Fruit fly (Drosophila melanogaster) whole organism, embryonic: ENCODE measurements around the gene Tyler.

Source experiments
- ATbp ChIP-seq: fragments of 200-800 bp; sonication (Bioruptor generic); optimal IDR thresholded peaks from 2 replicates; lab custom pipeline; 2017; ENCODE audit warnings: missing biosample characterization, mild to moderate bottlenecking, missing genetic modification characterization, missing genetic modification reagents
- CG11504 ChIP-seq: fragments of 200-800 bp; sonication (Bioruptor generic); optimal IDR thresholded peaks from 3 replicates; lab custom pipeline; 2019; ENCODE audit warnings: missing biosample characterization, mild to moderate bottlenecking, missing genetic modification characterization, moderate library complexity
- CG12219 ChIP-seq: fragments of 200-800 bp; sonication (Bioruptor generic); optimal IDR thresholded peaks from 3 replicates; lab custom pipeline; 2018; ENCODE audit warnings: missing biosample characterization, mild to moderate bottlenecking, missing genetic modification characterization
- CG13775 ChIP-seq: fragments of 200-800 bp; sonication (Bioruptor generic); optimal IDR thresholded peaks from 3 replicates; lab custom pipeline; 2017; ENCODE audit warnings: missing biosample characterization, mild to moderate bottlenecking, missing genetic modification characterization
- CG14860 ChIP-seq: fragments of 200-800 bp; sonication (Bioruptor generic); IDR thresholded peaks from 3 replicates; pipeline ENCODE4 v1.3.6; 2022; ENCODE audit warnings: missing biosample characterization, missing genetic modification characterization; ENCODE audit not compliant: partially characterized antibody
- CG15514 ChIP-seq: fragments of 200-800 bp; sonication (Bioruptor generic); optimal IDR thresholded peaks from 3 replicates; lab custom pipeline; 2017; ENCODE audit warnings: missing biosample characterization, missing genetic modification characterization, mild to moderate bottlenecking, moderate library complexity, missing genetic modification reagents
- CG17612 ChIP-seq: fragments of 200-800 bp; sonication (Bioruptor generic); IDR thresholded peaks from 2 replicates; pipeline ENCODE4 v1.3.6; 2022; ENCODE audit warnings: missing biosample characterization, missing genetic modification characterization
- CG17829 ChIP-seq: fragments of 200-800 bp; optimal IDR thresholded peaks from 2 replicates; lab custom pipeline; 2019; ENCODE audit warnings: missing biosample characterization, mild to moderate bottlenecking, missing genetic modification characterization, moderate library complexity
- CG1792 ChIP-seq: fragments of 200-800 bp; sonication (Bioruptor generic); optimal IDR thresholded peaks from 2 replicates; lab custom pipeline; 2016; ENCODE audit warnings: missing biosample characterization, missing genetic modification characterization
- CG18764 ChIP-seq: fragments of 200-800 bp; sonication (Bioruptor generic); optimal IDR thresholded peaks from 3 replicates; lab custom pipeline; 2016; ENCODE audit warnings: missing biosample characterization, missing genetic modification characterization
- CG30431 ChIP-seq: fragments of 200-800 bp; sonication (Bioruptor generic); optimal IDR thresholded peaks from 2 replicates; lab custom pipeline; 2017; ENCODE audit warnings: missing biosample characterization, missing genetic modification characterization
- CG32772 ChIP-seq: fragments of 200-800 bp; sonication (Bioruptor generic); IDR thresholded peaks from 2 replicates; pipeline ENCODE4 v1.3.6; 2022; ENCODE audit warnings: missing biosample characterization, missing genetic modification characterization
- CG4820 ChIP-seq: fragments of 200-800 bp; sonication (Bioruptor generic); optimal IDR thresholded peaks from 3 replicates; lab custom pipeline; 2016; ENCODE audit warnings: missing biosample characterization, missing genetic modification characterization
- CG4854 ChIP-seq: fragments of 200-800 bp; sonication (Bioruptor generic); optimal IDR thresholded peaks from 2 replicates; lab custom pipeline; 2016; ENCODE audit warnings: missing biosample characterization, missing genetic modification characterization, inconsistent platforms
- CG7786 ChIP-seq: fragments of 200-800 bp; sonication (Bioruptor generic); optimal IDR thresholded peaks from 2 replicates; lab custom pipeline; 2016; ENCODE audit warnings: missing biosample characterization, missing genetic modification characterization
- CG8290 ChIP-seq, 3 experiments: fragments of 200-800 bp; sonication (Bioruptor generic); optimal IDR thresholded peaks; 2 replicates each; lab custom pipeline; 2016 to 2019; ENCODE audit warnings: missing biosample characterization in 3 of 3, missing genetic modification characterization in 3 of 3, mild to moderate bottlenecking in 2 of 3, moderate library complexity in 1 of 3
- CG8924 ChIP-seq: fragments of 200-800 bp; optimal IDR thresholded peaks from 3 replicates; lab custom pipeline; 2019; ENCODE audit warnings: missing biosample characterization, mild to moderate bottlenecking, missing genetic modification characterization, moderate library complexity
- CTCF ChIP-seq: fragments of 200-800 bp; sonication (Bioruptor generic); optimal IDR thresholded peaks from 2 replicates; lab custom pipeline; 2017; ENCODE audit warnings: missing biosample characterization, mild to moderate bottlenecking, missing genetic modification characterization, moderate library complexity
- CrebB ChIP-seq: fragments of 200-800 bp; sonication (Bioruptor generic); optimal IDR thresholded peaks from 3 replicates; lab custom pipeline; 2018; ENCODE audit warnings: missing biosample characterization, mild to moderate bottlenecking, missing genetic modification characterization
- Doc3 ChIP-seq: fragments of 200-800 bp; sonication (Bioruptor generic); IDR thresholded peaks from 3 replicates; pipeline ENCODE4 v1.3.6; 2022; ENCODE audit warnings: missing biosample characterization, missing genetic modification characterization; ENCODE audit not compliant: partially characterized antibody
- Fer2 ChIP-seq: fragments of 200-800 bp; sonication (Bioruptor generic); optimal IDR thresholded peaks from 2 replicates; lab custom pipeline; 2018; ENCODE audit warnings: missing biosample characterization, mild to moderate bottlenecking, missing genetic modification characterization, moderate library complexity
- Gsc ChIP-seq: fragments of 200-800 bp; sonication (Bioruptor generic); IDR thresholded peaks from 2 replicates; pipeline ENCODE4 v1.3.6; 2022; ENCODE audit warnings: missing biosample characterization, missing genetic modification characterization
- Max ChIP-seq: fragments of 200-800 bp; sonication (Bioruptor generic); optimal IDR thresholded peaks from 2 replicates; lab custom pipeline; 2016; ENCODE audit warnings: missing biosample characterization, mild to moderate bottlenecking, missing genetic modification characterization
- Mes4 ChIP-seq: fragments of 200-800 bp; sonication (Bioruptor generic); optimal IDR thresholded peaks from 2 replicates; lab custom pipeline; 2016; ENCODE audit warnings: missing biosample characterization, missing genetic modification characterization
- NC2α ChIP-seq: fragments of 200-800 bp; sonication (Bioruptor generic); optimal IDR thresholded peaks from 2 replicates; lab custom pipeline; 2016; ENCODE audit warnings: missing biosample characterization, missing genetic modification characterization
- Nf-YB ChIP-seq: fragments of 200-800 bp; sonication (Bioruptor generic); optimal IDR thresholded peaks from 3 replicates; lab custom pipeline; 2019; ENCODE audit warnings: missing biosample characterization, mild to moderate bottlenecking, missing genetic modification characterization, moderate library complexity
- Poxn ChIP-seq: fragments of 200-800 bp; sonication (Bioruptor generic); IDR thresholded peaks from 2 replicates; pipeline ENCODE4 v1.3.6; 2022; ENCODE audit warnings: missing biosample characterization, missing genetic modification characterization
- Taf1 ChIP-seq: fragments of 200-800 bp; sonication (Bioruptor generic); IDR thresholded peaks from 2 replicates; pipeline ENCODE4 v1.3.6; 2022; ENCODE audit warnings: missing biosample characterization, missing genetic modification characterization
- ab ChIP-seq: fragments of 200-800 bp; sonication (Bioruptor generic); optimal IDR thresholded peaks from 2 replicates; lab custom pipeline; 2016; ENCODE audit warnings: missing biosample characterization, missing genetic modification characterization
- btn ChIP-seq: fragments of 200-800 bp; sonication (Bioruptor generic); optimal IDR thresholded peaks from 2 replicates; lab custom pipeline; 2016; ENCODE audit warnings: missing biosample characterization, missing genetic modification characterization
- cato ChIP-seq: fragments of 200-800 bp; sonication (Bioruptor generic); optimal IDR thresholded peaks from 2 replicates; lab custom pipeline; 2016; ENCODE audit warnings: missing biosample characterization, missing genetic modification characterization, borderline replicate concordance
- chinmo ChIP-seq: fragments of 200-800 bp; sonication (Bioruptor generic); IDR thresholded peaks from 4 replicates; pipeline ENCODE4 v1.3.6; 2022; ENCODE audit warnings: missing biosample characterization, missing genetic modification characterization; ENCODE audit not compliant: partially characterized antibody
- croc ChIP-seq: fragments of 200-800 bp; sonication (Bioruptor generic); conservative IDR thresholded peaks from 3 replicates; pipeline ENCODE4 v1.3.6; 2022; ENCODE audit warnings: missing biosample characterization, missing genetic modification characterization
- dmrt99B ChIP-seq: fragments of 200-800 bp; sonication (Bioruptor generic); optimal IDR thresholded peaks from 2 replicates; lab custom pipeline; 2018; ENCODE audit warnings: missing biosample characterization, mild to moderate bottlenecking, missing genetic modification characterization, moderate library complexity
- gcm ChIP-seq: fragments of 200-800 bp; sonication (Bioruptor generic); optimal IDR thresholded peaks from 2 replicates; lab custom pipeline; 2019; ENCODE audit warnings: missing biosample characterization, mild to moderate bottlenecking, missing genetic modification characterization, moderate library complexity
- gem ChIP-seq: fragments of 200-800 bp; sonication (Bioruptor generic); optimal IDR thresholded peaks from 2 replicates; lab custom pipeline; 2019; ENCODE audit warnings: missing biosample characterization, mild to moderate bottlenecking, missing genetic modification characterization, moderate library complexity
- ham ChIP-seq: fragments of 200-800 bp; sonication (Bioruptor generic); IDR thresholded peaks from 2 replicates; pipeline ENCODE4 v1.3.6; 2022; ENCODE audit warnings: missing biosample characterization, missing genetic modification characterization
- jigr1 ChIP-seq: fragments of 200-800 bp; sonication (Bioruptor generic); IDR thresholded peaks from 3 replicates; pipeline ENCODE4 v1.3.6; 2022; ENCODE audit warnings: missing biosample characterization, missing genetic modification characterization
- lab ChIP-seq: fragments of 200-800 bp; sonication (Bioruptor generic); optimal IDR thresholded peaks from 3 replicates; lab custom pipeline; 2017; ENCODE audit warnings: missing biosample characterization, missing genetic modification characterization, mild to moderate bottlenecking, moderate library complexity, missing genetic modification reagents
- lbe ChIP-seq: fragments of 200-800 bp; sonication (Bioruptor generic); optimal IDR thresholded peaks from 2 replicates; lab custom pipeline; 2016; ENCODE audit warnings: missing biosample characterization, mild to moderate bottlenecking, missing genetic modification characterization
- lilli ChIP-seq: fragments of 200-800 bp; sonication (Bioruptor generic); optimal IDR thresholded peaks from 3 replicates; lab custom pipeline; 2016; ENCODE audit warnings: missing biosample characterization, missing genetic modification characterization
- pfk ChIP-seq: fragments of 200-800 bp; sonication (Bioruptor generic); optimal IDR thresholded peaks from 2 replicates; lab custom pipeline; 2018; ENCODE audit warnings: missing biosample characterization, mild to moderate bottlenecking, missing genetic modification characterization, moderate library complexity
- pros ChIP-seq: fragments of 200-800 bp; sonication (Bioruptor generic); optimal IDR thresholded peaks from 3 replicates; lab custom pipeline; 2019; ENCODE audit warnings: missing biosample characterization, mild to moderate bottlenecking, missing genetic modification characterization, moderate library complexity
- run ChIP-seq: fragments of 200-800 bp; sonication (Bioruptor generic); optimal IDR thresholded peaks from 3 replicates; lab custom pipeline; 2018; ENCODE audit warnings: missing biosample characterization, mild to moderate bottlenecking, missing genetic modification characterization
- sob ChIP-seq: fragments of 200-800 bp; sonication (Bioruptor generic); IDR thresholded peaks from 2 replicates; pipeline ENCODE4 v1.3.6; 2022; ENCODE audit warnings: missing biosample characterization, missing genetic modification characterization
- sug ChIP-seq: fragments of 200-800 bp; optimal IDR thresholded peaks from 2 replicates; lab custom pipeline; 2019; ENCODE audit warnings: missing biosample characterization, mild to moderate bottlenecking, missing genetic modification characterization, moderate library complexity
- tio ChIP-seq: fragments of 200-800 bp; sonication (Bioruptor generic); optimal IDR thresholded peaks from 2 replicates; lab custom pipeline; 2017; ENCODE audit warnings: missing biosample characterization, missing genetic modification characterization, inconsistent platforms
- trh ChIP-seq: fragments of 200-800 bp; sonication (Bioruptor generic); optimal IDR thresholded peaks from 2 replicates; lab custom pipeline; 2016; ENCODE audit warnings: missing biosample characterization, missing genetic modification characterization
- vnd ChIP-seq: fragments of 200-800 bp; sonication (Bioruptor generic); IDR thresholded peaks from 3 replicates; pipeline ENCODE4 v1.3.6; 2022; ENCODE audit warnings: missing biosample characterization, missing genetic modification characterization; ENCODE audit not compliant: partially characterized antibody

Gene Tyler

DNA sequence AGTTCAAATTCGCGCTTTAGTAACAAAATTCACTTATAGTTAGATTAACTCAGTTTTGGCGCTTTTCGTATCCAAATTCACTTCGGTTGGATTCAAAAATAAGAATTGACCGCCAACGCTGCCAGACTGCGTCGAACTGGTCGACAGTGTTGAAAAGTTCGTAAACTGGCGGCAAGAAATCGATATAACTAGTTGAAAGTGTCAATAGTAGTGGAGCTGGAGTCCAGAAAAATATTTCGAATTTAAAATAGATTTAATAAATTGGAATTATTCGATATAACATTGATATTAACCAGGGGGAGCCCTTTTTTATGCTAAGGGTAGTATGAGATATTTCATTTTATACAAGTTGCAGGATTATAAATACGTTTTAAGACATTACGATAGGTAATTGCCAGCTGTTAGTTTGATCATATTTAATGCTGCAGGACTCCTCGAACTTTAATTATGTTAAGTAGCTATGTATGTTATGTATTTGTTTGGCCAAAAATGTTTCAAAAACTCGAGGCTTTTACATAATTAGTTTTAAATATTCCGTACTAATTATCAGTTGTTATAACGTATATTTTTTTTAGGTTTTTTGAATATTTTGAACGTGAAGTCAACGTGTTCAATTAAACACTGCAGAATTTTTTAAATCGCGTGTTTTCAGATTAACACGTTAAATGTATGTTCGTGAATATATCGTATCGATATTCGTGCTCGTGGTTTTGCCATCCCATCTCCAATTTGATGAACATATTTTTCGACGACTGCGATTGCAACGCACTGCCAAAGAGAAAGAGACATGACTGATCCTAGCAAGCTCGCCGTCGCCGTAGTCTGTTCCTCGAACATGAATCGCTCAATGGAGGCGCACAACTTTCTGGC lies 52.8 kb downstream of the Tyler start, which contains the start of the genes CG14223 and Ssu72 (continued):
- TF ChIP-seq Doc3 (GFP tag; lab: Robert Waterston, UW) = peak; percentile 80
- TF ChIP-seq CG15514 (GFP tag; lab: Kevin White, UChicago) = peak; percentile 13
- no peak for TF ChIP-seq Taf1 (GFP tag; lab: Robert Waterston, UW)
- no peak for TF ChIP-seq CG8924
- TF ChIP-seq CG12219 (GFP tag; lab: Kevin White, UChicago) = no peak
- TF ChIP-seq CG4820 (GFP tag; lab: Kevin White, UChicago) = no peak
- no peak for TF ChIP-seq ab (GFP tag; lab: Kevin White, UChicago)
- TF ChIP-seq Gsc = no peak
- no peak for TF ChIP-seq CG8290 (GFP tag; optimal IDR thresholded peaks at IDR 0.05; lab: Kevin White, UChicago)
- peak in 1 of 2 experiments; percentile 47 for TF ChIP-seq CG8290 (tag; optimal IDR thresholded peaks at IDR 0.05; lab: Kevin White, UChicago)
- TF ChIP-seq CG17829 (tag; lab: Kevin White, UChicago) = no peak
- peak; percentile 70 for TF ChIP-seq vnd (GFP tag; lab: Robert Waterston, UW)
- TF ChIP-seq Poxn = no peak
- no peak for TF ChIP-seq gcm (GFP tag; lab: Kevin White, UChicago)
- no peak for TF ChIP-seq lbe (GFP tag; lab: Kevin White, UChicago)
- no peak for TF ChIP-seq CG18764 (GFP tag; lab: Kevin White, UChicago)
- peak; percentile 13 for TF ChIP-seq gem (tag; lab: Kevin White, UChicago)
- TF ChIP-seq sug (tag; lab: Kevin White, UChicago) = no peak
- no peak for TF ChIP-seq dmrt99B (tag; lab: Kevin White, UChicago)
- TF ChIP-seq croc = no peak
- TF ChIP-seq CG14860 = peak; percentile 49; the same call in 2 of the 3 replicates
- no peak for TF ChIP-seq ATbp (GFP tag; lab: Kevin White, UChicago)
- no peak for TF ChIP-seq Mes4 (GFP tag; lab: Kevin White, UChicago)
- TF ChIP-seq ham (GFP tag; lab: Robert Waterston, UW) = no peak
- peak; percentile 25 for TF ChIP-seq lab (GFP tag; lab: Kevin White, UChicago)
- no peak for TF ChIP-seq CG13775 (GFP tag; lab: Kevin White, UChicago)
- no peak for TF ChIP-seq btn (GFP tag; lab: Kevin White, UChicago)
- no peak for TF ChIP-seq CG4854
- no peak for TF ChIP-seq run
- no peak for TF ChIP-seq CG30431 (GFP tag; lab: Kevin White, UChicago)
- no peak for TF ChIP-seq lilli (GFP tag; lab: Kevin White, UChicago)
- no peak for TF ChIP-seq CG7786
- TF ChIP-seq Nf-YB (GFP tag; lab: Kevin White, UChicago) = no peak
- TF ChIP-seq jigr1 (GFP tag; lab: Robert Waterston, UW) = no peak
- TF ChIP-seq tio (GFP tag; lab: Kevin White, UChicago) = no peak
- TF ChIP-seq CG17612 (GFP tag; lab: Robert Waterston, UW) = no peak
- TF ChIP-seq Max (GFP tag; lab: Kevin White, UChicago) = no peak
- TF ChIP-seq NC2α (GFP tag; lab: Kevin White, UChicago) = no peak
- 0 out of 4 replicates have a peak, but pooled peaks have one; percentile 52 for TF ChIP-seq chinmo (GFP tag; lab: Robert Waterston, UW)
- TF ChIP-seq cato (GFP tag; lab: Kevin White, UChicago) = no peak
- no peak for TF ChIP-seq pros (GFP tag; lab: Kevin White, UChicago)
- TF ChIP-seq CG11504 (tag; lab: Kevin White, UChicago) = no peak
- TF ChIP-seq trh = no peak
- TF ChIP-seq Fer2 = no peak
- TF ChIP-seq CTCF = no peak
- no peak for TF ChIP-seq CG32772 (GFP tag; lab: Robert Waterston, UW)
- no peak for TF ChIP-seq pfk (GFP tag; lab: Kevin White, UChicago)
- no peak for TF ChIP-seq CrebB (tag; lab: Kevin White, UChicago)
- no peak for TF ChIP-seq sob (GFP tag; lab: Robert Waterston, UW)
- TF ChIP-seq CG1792 = no peak
